Worm (Caenorhabditis elegans) whole organism, midembryonic: Measurements from ENCODE around the gene npax-2.
A peak's percentile ranks its signal among the peaks of the same experiment; 100 is the strongest.

Experiments
- T22C8.4 ChIP-seq: fragments of 200-800 bp; sonication (Bioruptor generic); IDR thresholded peaks from 2 replicates; pipeline ENCODE4 v1.3.6; 2022; ENCODE audit warnings: missing genetic modification characterization, missing compliant biosample characterization
- cog-1 ChIP-seq: sonication (generic microtip); optimal IDR thresholded peaks from 2 replicates; lab custom pipeline; 2016; ENCODE audit warnings: missing genetic modification characterization, missing compliant biosample characterization
- flt-1 ChIP-seq: fragments of 200-800 bp; sonication (Bioruptor generic); IDR thresholded peaks from 2 replicates; pipeline ENCODE4 v1.3.6; 2022; ENCODE audit warnings: missing genetic modification characterization, missing compliant biosample characterization
- klf-2 ChIP-seq: fragments of 200-800 bp; sonication (Bioruptor generic); conservative IDR thresholded peaks from 2 replicates; pipeline ENCODE4 v1.3.6; 2022; ENCODE audit warnings: missing genetic modification reagents, missing genetic modification characterization, missing compliant biosample characterization
- med-1 ChIP-seq: sonication (generic microtip); optimal IDR thresholded peaks from 2 replicates; lab custom pipeline; 2017; ENCODE audit warnings: missing genetic modification characterization, mild to moderate bottlenecking, missing compliant biosample characterization, antibody characterized with exemption, missing genetic modification reagents; ENCODE audit not compliant: insufficient read depth
- ref-1 ChIP-seq: fragments of 200-800 bp; sonication (Bioruptor generic); conservative IDR thresholded peaks from 2 replicates; pipeline ENCODE4 v1.3.6; 2022; ENCODE audit warnings: missing genetic modification reagents, missing genetic modification characterization, missing compliant biosample characterization
- tab-1 ChIP-seq: fragments of 200-800 bp; sonication (Bioruptor generic); IDR thresholded peaks from 2 replicates; pipeline ENCODE4 v1.3.6; 2022; ENCODE audit warnings: missing genetic modification characterization, missing compliant biosample characterization
- ztf-23 ChIP-seq: fragments of 200-800 bp; sonication (Bioruptor generic); IDR thresholded peaks from 2 replicates; pipeline ENCODE4 v1.3.6; 2022; ENCODE audit warnings: missing genetic modification reagents, missing genetic modification characterization, missing compliant biosample characterization
- ztf-29 ChIP-seq: fragments of 200-800 bp; sonication (Bioruptor generic); IDR thresholded peaks from 2 replicates; pipeline ENCODE4 v1.3.6; 2022; ENCODE audit warnings: missing genetic modification reagents, missing genetic modification characterization, missing compliant biosample characterization

The npax-2 gene

ce11 chrX:2110603-2111327 lies 39.1 kb downstream of the npax-2 start:
- TF ChIP-seq tab-1 (GFP tag; lab: Robert Waterston, UW) (no peak), T22C8.4 (no peak), ref-1 (GFP tag; lab: Robert Waterston, UW) (no peak), flt-1 (no peak), ztf-29 (no peak), klf-2 (GFP tag; lab: Robert Waterston, UW) (no peak), cog-1 (tag; lab: Kevin White, UChicago) (no peak), med-1 (GFP tag; lab: Kevin White, UChicago) (no peak), ztf-23 (GFP tag; lab: Robert Waterston, UW) (no peak)

DNA sequence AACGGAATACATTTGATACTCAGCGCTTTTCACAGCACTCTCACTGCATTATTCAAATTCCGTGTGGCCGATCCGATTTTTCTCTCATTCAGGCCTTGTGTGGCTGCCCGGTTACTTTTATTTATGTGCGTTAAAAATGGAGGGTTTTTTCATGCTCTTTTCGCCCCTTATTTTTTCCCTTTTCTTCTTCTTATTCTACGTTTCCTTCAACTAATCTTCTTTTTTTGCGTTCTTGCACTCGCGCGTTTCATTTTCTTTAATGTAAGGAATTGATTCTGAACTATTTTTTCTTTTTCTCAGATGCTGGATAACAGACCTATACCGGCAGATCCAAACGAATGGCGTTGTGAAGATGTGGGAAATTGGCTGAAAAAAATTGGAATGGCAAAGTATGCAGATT lies 41.2 kb downstream of the npax-2 start, which contains the start of gene F53B1.2:
F53B1.2 (plus strand) TSS at position 301 of the 400 bp plus-strand sequence.
- TF ChIP-seq klf-2 (GFP tag; lab: Robert Waterston, UW) (no peak), T22C8.4 (no peak), cog-1 (tag; lab: Kevin White, UChicago) (no peak), flt-1 (no peak), ref-1 (GFP tag; lab: Robert Waterston, UW) (no peak), med-1 (GFP tag; lab: Kevin White, UChicago) (no peak), tab-1 (GFP tag; lab: Robert Waterston, UW) (no peak), ztf-23 (GFP tag; lab: Robert Waterston, UW) (no peak), ztf-29 (no peak)

DNA sequence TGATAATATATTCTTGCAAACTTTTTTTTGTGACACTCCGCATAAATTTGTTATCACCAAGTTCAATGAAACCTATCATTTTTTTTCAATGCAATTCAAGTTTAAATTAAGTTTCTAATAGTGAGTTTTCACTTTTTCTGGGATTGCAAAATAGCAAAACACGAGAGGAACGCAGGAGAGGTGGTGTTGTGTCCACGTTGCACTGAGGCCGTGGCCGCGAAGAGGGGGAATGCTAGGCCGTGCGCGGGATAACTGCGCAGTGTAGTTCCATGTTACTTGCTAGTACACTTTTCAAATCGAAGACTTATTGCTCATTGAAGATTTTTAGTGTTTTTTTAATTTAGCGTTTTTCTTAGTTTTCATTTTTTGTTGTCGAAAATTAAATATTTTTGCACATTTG lies 41.7 kb downstream of the npax-2 start:
- TF ChIP-seq flt-1 = 0 out of 2 replicates have a peak, but pooled peaks have one; percentile 29
- TF ChIP-seq ztf-23 (GFP tag; lab: Robert Waterston, UW) = no peak

DNA sequence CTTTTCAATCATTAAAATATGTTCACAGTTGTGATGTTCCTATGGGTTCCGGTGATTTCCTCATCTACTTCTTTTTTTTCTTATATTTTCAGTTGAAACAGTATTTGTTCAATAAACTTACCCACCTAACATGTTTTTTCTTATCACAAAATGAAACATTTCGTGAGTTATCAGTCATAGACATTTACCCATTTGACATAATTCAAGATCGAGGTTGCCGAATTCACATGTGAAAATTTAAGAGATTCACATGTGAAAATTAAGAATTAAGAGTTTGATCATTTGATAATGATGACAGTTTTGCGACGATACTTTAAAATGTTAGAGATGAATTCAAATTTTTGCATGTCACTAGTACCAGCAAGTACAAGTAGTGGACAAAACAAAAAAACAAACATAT lies 42.5 kb downstream of the npax-2 start:
- no peak for TF ChIP-seq ref-1 (GFP tag; lab: Robert Waterston, UW)
- TF ChIP-seq tab-1 (GFP tag; lab: Robert Waterston, UW) = no peak
- TF ChIP-seq T22C8.4 = no peak
- no peak for TF ChIP-seq flt-1
- no peak for TF ChIP-seq ztf-23 (GFP tag; lab: Robert Waterston, UW)
- TF ChIP-seq med-1 (GFP tag; lab: Kevin White, UChicago) = no peak
- TF ChIP-seq ztf-29 = no peak
- TF ChIP-seq klf-2 (GFP tag; lab: Robert Waterston, UW) = no peak
- no peak for TF ChIP-seq cog-1 (tag; lab: Kevin White, UChicago)

- TF ChIP-seq T22C8.4 = no peak
- TF ChIP-seq ztf-23 (GFP tag; lab: Robert Waterston, UW) = no peak
- TF ChIP-seq ref-1 (GFP tag; lab: Robert Waterston, UW) = no peak
- TF ChIP-seq cog-1 (tag; lab: Kevin White, UChicago) = no peak
- TF ChIP-seq med-1 (GFP tag; lab: Kevin White, UChicago) = no peak
- no peak for TF ChIP-seq ztf-29
- TF ChIP-seq klf-2 (GFP tag; lab: Robert Waterston, UW) = no peak
- no peak for TF ChIP-seq flt-1
- no peak for TF ChIP-seq tab-1 (GFP tag; lab: Robert Waterston, UW)
Measured at ce11 chrX:2105310-2105709, 44.6 kb downstream of the npax-2 start, which contains the start of gene F53B1.3. Gene F53B1.3 (plus strand): TSS chrX:2105610.

- TF ChIP-seq klf-2 (GFP tag; lab: Robert Waterston, UW) = no peak
Measured at ce11 chrX:2099002-2099401, 50.9 kb downstream of the npax-2 start.
